Fruit fly (Drosophila melanogaster) whole organism, wandering third instar larva: Measurements from ENCODE around the gene CG11816.

Source experiments
- CrebA ChIP-seq: fragments of 200-800 bp; sonication (Bioruptor generic); optimal IDR thresholded peaks from 2 replicates; lab custom pipeline; 2016; ENCODE audit warnings: missing biosample characterization, mild to moderate bottlenecking, missing genetic modification characterization, borderline replicate concordance
- Hnf4 ChIP-seq: fragments of 200-800 bp; sonication (Bioruptor generic); optimal IDR thresholded peaks from 2 replicates; lab custom pipeline; 2016; ENCODE audit warnings: missing biosample characterization, mild to moderate bottlenecking, missing genetic modification characterization
- brk ChIP-seq: fragments of 200-800 bp; sonication (Bioruptor generic); optimal IDR thresholded peaks from 2 replicates; lab custom pipeline; 2016; ENCODE audit warnings: missing biosample characterization, mild to moderate bottlenecking, missing genetic modification characterization

- TF ChIP-seq Hnf4 (GFP tag; lab: Kevin White, UChicago) = no peak
- TF ChIP-seq brk (GFP tag; lab: Kevin White, UChicago) = no peak
- no peak for TF ChIP-seq CrebA (GFP tag; lab: Kevin White, UChicago)
Measured at dm6 chrX:13604499-13604898, 48.9 kb upstream of the CG11816 start.
